Worm (Caenorhabditis elegans): ENCODE results near the gene F36G9.7.
"Not testable (repeated sequence)": the region's sequence is repeated elsewhere in the genome, so short reads cannot be mapped to it uniquely, and the experiment has no call there.

F36G9.7 gene

DNA sequence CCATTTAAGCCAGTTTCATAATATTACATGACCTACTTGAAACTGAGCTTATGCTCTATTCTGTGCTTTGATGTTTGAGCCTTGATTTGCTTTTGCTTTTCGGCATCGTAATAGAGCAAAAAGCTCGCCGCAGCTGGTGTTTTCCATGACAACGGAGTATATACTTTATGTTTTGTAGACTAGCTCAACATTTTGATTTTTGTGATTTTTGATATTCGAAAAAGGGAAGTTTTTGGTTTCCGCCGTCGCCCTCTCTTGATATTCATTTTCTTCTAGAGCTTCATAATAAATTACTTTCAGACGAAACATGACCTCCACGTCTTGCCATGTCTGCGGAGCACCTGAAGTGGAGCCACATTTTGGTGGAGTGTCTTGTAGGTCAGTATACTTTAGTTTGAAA is 32.7 kb upstream of the F36G9.7 start, which contains the start of gene nhr-63:
nhr-63 (plus strand) TSS at position 301 of the 400 bp plus-strand sequence.
- TF ChIP-seq hlh-13 (GFP tag; optimal IDR thresholded peaks at IDR 0.05) (no peak), nhr-11 (tag; optimal IDR thresholded peaks at IDR 0.05) (no peak), zip-5 (tag; optimal IDR thresholded peaks at IDR 0.05) (no peak), syd-9 (tag; optimal IDR thresholded peaks at IDR 0.05) (no peak), Y22D7AL.16 (tag; optimal IDR thresholded peaks at IDR 0.05) (no peak), ceh-14 (tag; optimal IDR thresholded peaks at IDR 0.05) (no peak), fax-1 (tag; optimal IDR thresholded peaks at IDR 0.05) (no peak), ahr-1 (tag; optimal IDR thresholded peaks at IDR 0.05) (no peak), ceh-18 (tag; optimal IDR thresholded peaks at IDR 0.05) (no peak), nhr-232 (tag; optimal IDR thresholded peaks at IDR 0.05) (no peak), F13H6.1 (tag; optimal IDR thresholded peaks at IDR 0.05) (no peak), ceh-9 (tag; optimal IDR thresholded peaks at IDR 0.05) (no peak), hlh-15 (tag; optimal IDR thresholded peaks at IDR 0.05) (no peak), ceh-2 (tag; optimal IDR thresholded peaks at IDR 0.05) (no peak), gmeb-2 (tag; optimal IDR thresholded peaks at IDR 0.05) (no peak)

DNA sequence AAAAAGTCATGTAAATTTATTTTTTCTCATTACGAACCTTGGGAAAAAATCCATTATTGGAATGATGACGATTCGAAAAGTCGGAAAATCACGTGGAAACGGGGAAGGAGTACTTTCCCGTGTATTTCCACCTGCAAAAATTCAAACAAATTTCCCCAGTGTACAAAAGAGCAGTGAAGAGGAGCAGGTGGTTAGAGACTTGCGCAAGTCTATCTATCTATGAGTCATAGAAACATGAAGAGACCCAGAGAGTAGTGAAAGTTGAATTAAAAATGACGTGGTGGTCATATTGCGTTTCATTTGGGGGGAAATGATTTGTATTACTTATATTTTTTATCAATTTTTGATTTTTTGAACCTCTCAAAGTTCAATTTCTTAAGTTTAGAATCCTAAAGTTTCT is 30.9 kb upstream of the F36G9.7 start, which contains the start of gene nhr-50:
nhr-50 (minus strand) TSS at position 199 of the 400 bp plus-strand sequence.
- TF ChIP-seq K02D7.2 (tag; optimal IDR thresholded peaks at IDR 0.05) (no peak), eyg-1 (tag; optimal IDR thresholded peaks at IDR 0.05) (no peak), fkh-6 (tag; optimal IDR thresholded peaks at IDR 0.05) (no peak), hlh-30 (tag; optimal IDR thresholded peaks at IDR 0.05; ENCODE audit: insufficient read depth) (peak; percentile 15)

DNA sequence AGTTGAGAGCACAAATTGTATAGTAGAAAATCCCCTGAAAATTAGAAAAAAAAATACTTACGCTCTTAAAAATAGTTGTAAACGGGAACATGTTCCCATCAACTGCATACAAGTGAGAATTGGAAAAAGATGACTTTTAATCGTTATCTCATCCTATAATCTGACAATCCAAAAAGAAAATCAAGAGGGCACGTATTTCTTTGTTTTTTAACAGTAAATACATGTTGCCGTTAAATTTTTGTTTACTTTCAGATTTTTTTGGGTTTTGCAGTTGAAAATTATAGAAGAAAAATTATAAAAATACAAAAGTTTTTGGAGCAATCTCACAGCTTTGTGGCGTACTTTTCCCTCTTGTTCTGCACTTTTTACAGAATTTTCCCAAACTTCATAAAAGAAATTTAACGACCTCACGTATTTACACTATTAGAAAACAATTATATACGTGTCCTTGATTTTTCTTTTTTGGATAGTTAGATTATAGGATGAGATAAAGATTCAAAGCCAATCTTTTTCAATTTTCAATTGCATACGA is 27.2 kb upstream of the F36G9.7 start, which contains the start of the genes C06C6.9 and C06C6.8:
C06C6.9 (minus strand) TSS at position 101 of the 532 bp plus-strand sequence.
C06C6.8 (plus strand) TSS at position 482 of the 532 bp plus-strand sequence.
- TF ChIP-seq pros-1 (tag; optimal IDR thresholded peaks at IDR 0.05) (no peak), unc-3 (GFP tag; conservative IDR thresholded peaks at IDR 0.05) (no peak), unc-3 (tag; optimal IDR thresholded peaks at IDR 0.05) (no peak)

DNA sequence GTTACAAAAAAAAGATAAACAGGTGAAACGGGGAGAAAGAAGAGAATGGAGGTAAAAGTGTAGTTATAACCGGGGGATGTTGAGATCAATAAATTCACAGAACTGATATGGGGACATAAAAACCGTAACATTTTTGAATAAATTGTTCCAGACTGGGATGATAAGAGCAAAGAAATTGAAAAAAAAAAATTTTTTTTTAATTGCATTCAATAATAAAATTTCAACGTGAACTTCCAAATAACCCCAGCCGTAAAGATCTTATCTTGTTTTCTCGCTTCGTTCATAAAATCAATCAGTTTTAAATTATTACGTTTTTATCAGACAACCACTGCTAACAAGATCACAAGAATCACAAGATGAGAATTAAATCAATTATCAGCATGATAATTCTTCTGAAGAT is 22.3 kb upstream of the F36G9.7 start, which contains the start of gene C06C6.7:
C06C6.7 (plus strand) TSS at position 301 of the 400 bp plus-strand sequence.
- TF ChIP-seq C38D4.7 (GFP tag; optimal IDR thresholded peaks at IDR 0.05); ceh-6 (GFP tag; optimal IDR thresholded peaks at IDR 0.05); ztf-16 (tag; optimal IDR thresholded peaks at IDR 0.05): not testable (repeated sequence)

DNA sequence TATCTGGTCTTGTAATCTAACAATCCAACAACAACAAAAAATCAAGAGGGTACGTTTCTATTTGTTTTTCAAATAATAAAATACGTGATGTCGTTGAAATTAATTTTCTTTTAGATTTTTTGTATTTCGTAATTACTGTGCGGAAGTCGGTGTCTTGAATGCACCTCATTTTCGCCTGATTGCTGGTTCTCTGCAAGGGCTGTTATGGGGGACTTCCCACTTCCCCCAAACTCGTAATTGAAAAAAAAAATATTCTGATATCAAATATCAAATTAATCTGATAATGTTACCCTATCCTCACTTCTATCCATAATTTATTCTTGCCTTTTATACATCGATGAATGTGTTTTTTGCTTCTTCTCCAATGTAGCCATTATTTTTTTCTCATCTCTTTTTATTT is 18.5 kb upstream of the F36G9.7 start, which contains the start of gene F36G9.15:
F36G9.15 (minus strand) TSS at position 101 of the 400 bp plus-strand sequence.
- no peak for TF ChIP-seq unc-42 (tag; optimal IDR thresholded peaks at IDR 0.05)
- no peak for TF ChIP-seq tbx-2 (tag; optimal IDR thresholded peaks at IDR 0.05)
- TF ChIP-seq ceh-6 (GFP tag; optimal IDR thresholded peaks at IDR 0.05) = no peak
- no peak for TF ChIP-seq K02D7.2 (tag; optimal IDR thresholded peaks at IDR 0.05)
- no peak for TF ChIP-seq hlh-6 (tag; optimal IDR thresholded peaks at IDR 0.05)

DNA sequence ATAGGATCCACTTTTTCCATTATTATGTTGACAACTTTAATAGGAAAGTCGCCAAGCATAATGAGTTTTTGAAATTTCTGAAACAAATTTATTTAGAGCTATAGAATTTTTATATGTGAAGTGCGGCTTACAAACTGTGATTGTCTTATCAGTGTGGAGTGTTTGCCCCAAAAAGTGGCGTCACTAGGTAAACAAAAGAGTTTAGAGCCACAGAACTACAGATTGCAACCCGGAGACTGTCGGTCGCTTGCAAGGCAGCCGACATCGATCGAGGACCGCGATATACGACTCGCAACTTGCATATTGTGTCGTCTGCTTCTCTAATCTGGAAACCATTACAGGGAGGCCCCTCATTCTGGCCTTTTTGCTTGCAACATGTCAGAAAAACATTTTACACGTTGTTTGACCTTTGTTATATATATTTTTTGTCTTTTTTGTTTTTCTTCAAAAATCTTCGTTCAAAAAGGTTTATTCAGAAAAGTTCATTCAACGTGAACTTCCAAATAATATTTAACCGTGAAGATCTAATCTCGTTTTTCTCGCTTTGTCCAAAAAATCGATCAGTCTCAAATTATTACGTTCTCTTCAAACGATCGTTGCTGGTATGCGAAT is 13.3 kb upstream of the F36G9.7 start, which contains the start of the genes fbxa-99 and F36G9.13:
fbxa-99 (minus strand) TSS at position 122 of the 612 bp plus-strand sequence.
F36G9.13 (plus strand) TSS at position 562 of the 612 bp plus-strand sequence.
- TF ChIP-seq ceh-45 (GFP tag; IDR thresholded peaks at IDR 0.05) (no peak), ztf-16 (tag; optimal IDR thresholded peaks at IDR 0.05) (no peak), elt-4 (tag; optimal IDR thresholded peaks at IDR 0.05) (no peak), ceh-22 (tag; optimal IDR thresholded peaks at IDR 0.05) (no peak), zip-5 (tag; optimal IDR thresholded peaks at IDR 0.05) (no peak), ama-1 (optimal IDR thresholded peaks at IDR 0.05) (no peak), K02D7.2 (tag; optimal IDR thresholded peaks at IDR 0.05) (no peak), ref-2 (tag; optimal IDR thresholded peaks at IDR 0.05) (no peak), nhr-11 (tag; optimal IDR thresholded peaks at IDR 0.05) (no peak), madf-2 (tag; optimal IDR thresholded peaks at IDR 0.05) (no peak), pros-1 (tag; optimal IDR thresholded peaks at IDR 0.05) (no peak), sdc-2 (tag; optimal IDR thresholded peaks at IDR 0.05) (no peak), hlh-6 (tag; optimal IDR thresholded peaks at IDR 0.05) (no peak), C38D4.7 (GFP tag; optimal IDR thresholded peaks at IDR 0.05) (no peak), pat-9 (tag; optimal IDR thresholded peaks at IDR 0.05) (no peak)

Data from whole organism, late embryonic.